Fruit fly (Drosophila melanogaster) whole organism, embryonic: ENCODE results near the gene CG34300.

Experiments
- Abd-B ChIP-seq: fragments of 200-800 bp; sonication (Bioruptor generic); optimal IDR thresholded peaks from 2 replicates; lab custom pipeline; 2018; ENCODE audit warnings: missing biosample characterization, mild to moderate bottlenecking, missing genetic modification characterization, moderate library complexity
- Antp ChIP-seq: fragments of 200-800 bp; sonication (Bioruptor generic); optimal IDR thresholded peaks from 3 replicates; lab custom pipeline; 2016; ENCODE audit warnings: missing biosample characterization, missing genetic modification characterization
- Bgb ChIP-seq: fragments of 200-800 bp; sonication (Bioruptor generic); IDR thresholded peaks from 2 replicates; pipeline ENCODE4 v1.3.6; 2022; ENCODE audit warnings: missing biosample characterization, missing genetic modification characterization; ENCODE audit not compliant: partially characterized antibody
- CG10267 ChIP-seq: fragments of 200-800 bp; sonication (Bioruptor generic); optimal IDR thresholded peaks from 2 replicates; lab custom pipeline; 2018; ENCODE audit warnings: missing biosample characterization, mild to moderate bottlenecking, missing genetic modification characterization, moderate library complexity
- CG10321 ChIP-seq: fragments of 200-800 bp; sonication (Bioruptor generic); IDR thresholded peaks from 2 replicates; pipeline ENCODE4 v1.3.6; 2022; ENCODE audit warnings: missing biosample characterization, missing genetic modification characterization
- CG11398 ChIP-seq: fragments of 200-800 bp; sonication (Bioruptor generic); optimal IDR thresholded peaks from 2 replicates; lab custom pipeline; 2016; ENCODE audit warnings: missing biosample characterization, missing genetic modification characterization
- CG12659 ChIP-seq: fragments of 200-800 bp; sonication (Bioruptor generic); optimal IDR thresholded peaks from 3 replicates; lab custom pipeline; 2017; ENCODE audit warnings: mild to moderate bottlenecking, missing biosample characterization, missing genetic modification reagents, missing genetic modification characterization
- CG12942 ChIP-seq: fragments of 200-800 bp; sonication (Bioruptor generic); optimal IDR thresholded peaks from 3 replicates; lab custom pipeline; 2016; ENCODE audit warnings: missing biosample characterization, missing genetic modification characterization
- CG15514 ChIP-seq: fragments of 200-800 bp; sonication (Bioruptor generic); optimal IDR thresholded peaks from 3 replicates; lab custom pipeline; 2017; ENCODE audit warnings: missing biosample characterization, missing genetic modification characterization, mild to moderate bottlenecking, moderate library complexity, missing genetic modification reagents
- CG16813 ChIP-seq: fragments of 200-800 bp; sonication (Bioruptor generic); IDR thresholded peaks from 3 replicates; pipeline ENCODE4 v1.3.6; 2022; ENCODE audit warnings: missing biosample characterization, missing genetic modification characterization; ENCODE audit not compliant: partially characterized antibody
- CG17328 ChIP-seq: fragments of 200-800 bp; sonication (Bioruptor generic); IDR thresholded peaks from 2 replicates; pipeline ENCODE4 v1.3.6; 2022; ENCODE audit warnings: missing biosample characterization, missing genetic modification characterization
- CG17385 ChIP-seq: fragments of 200-800 bp; sonication (Bioruptor generic); optimal IDR thresholded peaks from 3 replicates; lab custom pipeline; 2018; ENCODE audit warnings: missing biosample characterization, mild to moderate bottlenecking, missing genetic modification characterization
- CG17829 ChIP-seq: fragments of 200-800 bp; optimal IDR thresholded peaks from 2 replicates; lab custom pipeline; 2019; ENCODE audit warnings: missing biosample characterization, mild to moderate bottlenecking, missing genetic modification characterization, moderate library complexity
- CG30403 ChIP-seq: fragments of 200-800 bp; sonication (Bioruptor generic); optimal IDR thresholded peaks from 3 replicates; lab custom pipeline; 2016; ENCODE audit warnings: missing biosample characterization, missing genetic modification characterization
- CG3281 ChIP-seq: fragments of 200-800 bp; sonication (Bioruptor generic); optimal IDR thresholded peaks from 3 replicates; lab custom pipeline; 2017; ENCODE audit warnings: missing biosample characterization, mild to moderate bottlenecking, missing genetic modification characterization
- CG33213 ChIP-seq: fragments of 200-800 bp; sonication (Bioruptor generic); optimal IDR thresholded peaks from 3 replicates; lab custom pipeline; 2016; ENCODE audit warnings: missing biosample characterization, missing genetic modification characterization
- CG4707 ChIP-seq: fragments of 200-800 bp; sonication (Bioruptor generic); optimal IDR thresholded peaks from 2 replicates; lab custom pipeline; 2018; ENCODE audit warnings: missing biosample characterization, mild to moderate bottlenecking, missing genetic modification characterization, moderate library complexity
- CG6683 ChIP-seq: fragments of 200-800 bp; sonication (Bioruptor generic); optimal IDR thresholded peaks from 2 replicates; lab custom pipeline; 2017; ENCODE audit warnings: missing biosample characterization, mild to moderate bottlenecking, missing genetic modification characterization, missing genetic modification reagents
- CG9437 ChIP-seq: fragments of 200-800 bp; sonication (Bioruptor generic); optimal IDR thresholded peaks from 2 replicates; lab custom pipeline; 2018; ENCODE audit warnings: missing biosample characterization, mild to moderate bottlenecking, missing genetic modification characterization
- Drgx ChIP-seq: fragments of 200-800 bp; sonication (Bioruptor generic); IDR thresholded peaks from 2 replicates; pipeline ENCODE4 v1.3.6; 2022; ENCODE audit warnings: missing biosample characterization, missing genetic modification characterization
- HmgD ChIP-seq: fragments of 200-800 bp; sonication (Bioruptor generic); optimal IDR thresholded peaks from 3 replicates; lab custom pipeline; 2016; ENCODE audit warnings: missing biosample characterization, missing genetic modification characterization
- Hmx ChIP-seq: fragments of 200-800 bp; sonication (Bioruptor generic); optimal IDR thresholded peaks from 2 replicates; lab custom pipeline; 2016; ENCODE audit warnings: missing biosample characterization, missing genetic modification characterization
- Hr3 ChIP-seq: fragments of 200-800 bp; sonication (Bioruptor generic); optimal IDR thresholded peaks from 3 replicates; lab custom pipeline; 2016; ENCODE audit warnings: missing biosample characterization, missing genetic modification characterization
- Jarid2 ChIP-seq: fragments of 200-800 bp; sonication (Bioruptor generic); optimal IDR thresholded peaks from 3 replicates; lab custom pipeline; 2017; ENCODE audit warnings: mild to moderate bottlenecking, missing biosample characterization, missing genetic modification reagents, missing genetic modification characterization
- Lim3 ChIP-seq: fragments of 200-800 bp; sonication (Bioruptor generic); IDR thresholded peaks from 2 replicates; pipeline ENCODE4 v1.3.6; 2022; ENCODE audit warnings: missing biosample characterization, missing genetic modification characterization
- Mes4 ChIP-seq: fragments of 200-800 bp; sonication (Bioruptor generic); optimal IDR thresholded peaks from 2 replicates; lab custom pipeline; 2016; ENCODE audit warnings: missing biosample characterization, missing genetic modification characterization
- NC2α ChIP-seq: fragments of 200-800 bp; sonication (Bioruptor generic); optimal IDR thresholded peaks from 2 replicates; lab custom pipeline; 2016; ENCODE audit warnings: missing biosample characterization, missing genetic modification characterization
- NFAT ChIP-seq: fragments of 200-800 bp; sonication (Bioruptor generic); IDR thresholded peaks from 2 replicates; pipeline ENCODE4 v1.3.6; 2022; ENCODE audit warnings: missing biosample characterization, missing genetic modification characterization
- NK7.1 ChIP-seq: fragments of 200-800 bp; sonication (Bioruptor generic); optimal IDR thresholded peaks from 3 replicates; lab custom pipeline; 2016; ENCODE audit warnings: missing biosample characterization, missing genetic modification characterization
- Oaz ChIP-seq: fragments of 200-800 bp; sonication (Bioruptor generic); IDR thresholded peaks from 2 replicates; pipeline ENCODE4 v1.3.6; 2022; ENCODE audit warnings: missing biosample characterization, missing genetic modification characterization
- Poxn ChIP-seq: fragments of 200-800 bp; sonication (Bioruptor generic); IDR thresholded peaks from 2 replicates; pipeline ENCODE4 v1.3.6; 2022; ENCODE audit warnings: missing biosample characterization, missing genetic modification characterization
- TFAM ChIP-seq: fragments of 200-800 bp; sonication (Bioruptor generic); optimal IDR thresholded peaks from 2 replicates; lab custom pipeline; 2017; ENCODE audit warnings: missing biosample characterization, missing genetic modification characterization, inconsistent platforms
- YL-1 ChIP-seq: fragments of 200-800 bp; sonication (Bioruptor generic); optimal IDR thresholded peaks from 3 replicates; lab custom pipeline; 2017; ENCODE audit warnings: missing biosample characterization, mild to moderate bottlenecking, missing genetic modification characterization
- ap ChIP-seq: fragments of 200-800 bp; sonication (Bioruptor generic); IDR thresholded peaks from 2 replicates; pipeline ENCODE4 v1.3.6; 2022; ENCODE audit warnings: missing biosample characterization, missing genetic modification characterization
- ato ChIP-seq: fragments of 200-800 bp; sonication (Bioruptor generic); IDR thresholded peaks from 2 replicates; pipeline ENCODE4 v1.3.6; 2022; ENCODE audit warnings: missing biosample characterization, missing genetic modification characterization; ENCODE audit not compliant: partially characterized antibody
- bowl ChIP-seq: fragments of 200-800 bp; sonication (Bioruptor generic); IDR thresholded peaks from 2 replicates; pipeline ENCODE4 v1.3.6; 2022; ENCODE audit warnings: missing biosample characterization, missing genetic modification characterization
- br ChIP-seq: fragments of >200 bp; optimal IDR thresholded peaks from 2 replicates; lab custom pipeline; 2017
- caup ChIP-seq: fragments of 200-800 bp; sonication (Bioruptor generic); optimal IDR thresholded peaks from 3 replicates; lab custom pipeline; 2017; ENCODE audit warnings: missing biosample characterization, mild to moderate bottlenecking, missing genetic modification characterization, moderate library complexity; ENCODE audit not compliant: severe bottlenecking
- chinmo ChIP-seq: fragments of 200-800 bp; sonication (Bioruptor generic); IDR thresholded peaks from 4 replicates; pipeline ENCODE4 v1.3.6; 2022; ENCODE audit warnings: missing biosample characterization, missing genetic modification characterization; ENCODE audit not compliant: partially characterized antibody
- da ChIP-seq: fragments of 200-800 bp; sonication (Bioruptor generic); optimal IDR thresholded peaks from 2 replicates; lab custom pipeline; 2016; ENCODE audit warnings: missing biosample characterization, missing genetic modification characterization
- gcm ChIP-seq: fragments of 200-800 bp; sonication (Bioruptor generic); optimal IDR thresholded peaks from 2 replicates; lab custom pipeline; 2019; ENCODE audit warnings: missing biosample characterization, mild to moderate bottlenecking, missing genetic modification characterization, moderate library complexity
- lab ChIP-seq: fragments of 200-800 bp; sonication (Bioruptor generic); optimal IDR thresholded peaks from 3 replicates; lab custom pipeline; 2017; ENCODE audit warnings: missing biosample characterization, missing genetic modification characterization, mild to moderate bottlenecking, moderate library complexity, missing genetic modification reagents
- lbe ChIP-seq: fragments of 200-800 bp; sonication (Bioruptor generic); optimal IDR thresholded peaks from 2 replicates; lab custom pipeline; 2016; ENCODE audit warnings: missing biosample characterization, mild to moderate bottlenecking, missing genetic modification characterization
- mam ChIP-seq: fragments of 200-800 bp; sonication (Bioruptor generic); optimal IDR thresholded peaks from 3 replicates; lab custom pipeline; 2016; ENCODE audit warnings: missing biosample characterization, missing genetic modification characterization
- nerfin-2 ChIP-seq: fragments of 200-800 bp; sonication (Bioruptor generic); IDR thresholded peaks from 2 replicates; pipeline ENCODE4 v1.3.6; 2022; ENCODE audit warnings: missing biosample characterization, missing genetic modification characterization; ENCODE audit not compliant: partially characterized antibody
- shn ChIP-seq: fragments of 200-800 bp; sonication (Bioruptor generic); optimal IDR thresholded peaks from 3 replicates; lab custom pipeline; 2016; ENCODE audit warnings: missing biosample characterization, missing genetic modification characterization
- tio ChIP-seq: fragments of 200-800 bp; sonication (Bioruptor generic); optimal IDR thresholded peaks from 2 replicates; lab custom pipeline; 2017; ENCODE audit warnings: missing biosample characterization, missing genetic modification characterization, inconsistent platforms
- unc-4 ChIP-seq: fragments of 200-800 bp; sonication (Bioruptor generic); IDR thresholded peaks from 2 replicates; pipeline ENCODE4 v1.3.6; 2022; ENCODE audit warnings: missing biosample characterization, missing genetic modification characterization; ENCODE audit not compliant: partially characterized antibody
- vfl ChIP-seq: fragments of 200-800 bp; sonication (Bioruptor generic); optimal IDR thresholded peaks from 2 replicates; lab custom pipeline; 2016; ENCODE audit warnings: missing biosample characterization, missing genetic modification characterization
- vvl ChIP-seq: fragments of 200-800 bp; sonication (Bioruptor generic); IDR thresholded peaks from 2 replicates; pipeline ENCODE4 v1.3.6; 2022; ENCODE audit warnings: missing biosample characterization, missing genetic modification characterization
- wor ChIP-seq: fragments of 200-800 bp; sonication (Bioruptor generic); IDR thresholded peaks from 2 replicates; pipeline ENCODE4 v1.3.6; 2022; ENCODE audit warnings: missing biosample characterization, missing genetic modification characterization

CG34300 gene

dm6 chr3R:30325442-30326058 is 19.1 kb upstream of the CG34300 start (continued):
- no peak for TF ChIP-seq Hmx (GFP tag; lab: Kevin White, UChicago)
- TF ChIP-seq Abd-B (GFP tag; lab: Kevin White, UChicago), result no peak
- TF ChIP-seq NK7.1 (GFP tag; lab: Kevin White, UChicago), result no peak
- no peak for TF ChIP-seq CG12659 (GFP tag; lab: Kevin White, UChicago)
- no peak for TF ChIP-seq ato (GFP tag; lab: Robert Waterston, UW)
- TF ChIP-seq HmgD (GFP tag; lab: Kevin White, UChicago), result no peak
- TF ChIP-seq mam (GFP tag; lab: Kevin White, UChicago), result no peak
- TF ChIP-seq lab (GFP tag; lab: Kevin White, UChicago), result peak; percentile 90
- TF ChIP-seq CG10321 (GFP tag; lab: Robert Waterston, UW), result no peak
- TF ChIP-seq Antp (GFP tag; lab: Kevin White, UChicago), result no peak
- TF ChIP-seq vvl, result 0 out of 2 replicates have a peak, but pooled peaks have one; percentile 58
- no peak for TF ChIP-seq NC2α (GFP tag; lab: Kevin White, UChicago)
- no peak for TF ChIP-seq lbe (GFP tag; lab: Kevin White, UChicago)
- TF ChIP-seq Drgx (GFP tag; lab: Robert Waterston, UW), result peak; percentile 30; the same call in 1 of the 2 replicates
- TF ChIP-seq CG9437 (GFP tag; lab: Kevin White, UChicago), result no peak
- no peak for TF ChIP-seq Bgb (GFP tag; lab: Robert Waterston, UW)
- no peak for TF ChIP-seq gcm (GFP tag; lab: Kevin White, UChicago)
- TF ChIP-seq CG17829 (tag; lab: Kevin White, UChicago), result no peak
- no peak for TF ChIP-seq tio (GFP tag; lab: Kevin White, UChicago)
- no peak for TF ChIP-seq CG17328 (GFP tag; lab: Robert Waterston, UW)
- no peak for TF ChIP-seq shn (GFP tag; lab: Kevin White, UChicago)
- no peak for TF ChIP-seq CG12942 (GFP tag; lab: Kevin White, UChicago)
- no peak for TF ChIP-seq Oaz
- peak; percentile 73 for TF ChIP-seq caup (GFP tag; lab: Kevin White, UChicago)
- no peak for TF ChIP-seq CG11398 (GFP tag; lab: Kevin White, UChicago)
- no peak for TF ChIP-seq vfl (GFP tag; lab: Kevin White, UChicago)
- no peak for TF ChIP-seq Hr3 (GFP tag; lab: Kevin White, UChicago)
- TF ChIP-seq br, result no peak
- no peak for TF ChIP-seq chinmo (GFP tag; lab: Robert Waterston, UW)
- no peak for TF ChIP-seq TFAM (GFP tag; lab: Kevin White, UChicago)
- TF ChIP-seq CG30403, result no peak
- no peak for TF ChIP-seq Lim3 (GFP tag; lab: Robert Waterston, UW)
- TF ChIP-seq ap, result no peak
- no peak for TF ChIP-seq bowl (GFP tag; lab: Robert Waterston, UW)
- no peak for TF ChIP-seq wor
- TF ChIP-seq Jarid2, result no peak
- TF ChIP-seq unc-4 (GFP tag; lab: Robert Waterston, UW), result no peak
- peak; percentile 42 for TF ChIP-seq CG15514 (GFP tag; lab: Kevin White, UChicago)
- peak; percentile 27; the same call in 1 of the 2 replicates for TF ChIP-seq Poxn
- TF ChIP-seq CG17385 (GFP tag; lab: Kevin White, UChicago), result no peak
- no peak for TF ChIP-seq Mes4 (GFP tag; lab: Kevin White, UChicago)
- TF ChIP-seq CG10267, result no peak
- TF ChIP-seq CG3281 (GFP tag; lab: Kevin White, UChicago), result peak; percentile 79
- no peak for TF ChIP-seq CG4707 (GFP tag; lab: Kevin White, UChicago)
- no peak for TF ChIP-seq YL-1 (GFP tag; lab: Kevin White, UChicago)
- peak; percentile 54 for TF ChIP-seq NFAT (GFP tag; lab: Robert Waterston, UW)
- no peak for TF ChIP-seq CG16813 (GFP tag; lab: Robert Waterston, UW)
- TF ChIP-seq CG6683 (GFP tag; lab: Kevin White, UChicago), result peak; percentile 38
- no peak for TF ChIP-seq nerfin-2 (GFP tag; lab: Robert Waterston, UW)
- no peak for TF ChIP-seq CG33213
- TF ChIP-seq da, result no peak
